Fruit fly (Drosophila melanogaster) whole organism, adult: ENCODE data around the gene CG18596.

Experiments used
- CG11617 ChIP-seq: fragments of 200-800 bp; sonication (Bioruptor generic); optimal IDR thresholded peaks from 2 replicates; lab custom pipeline; 2017; ENCODE audit warnings: mild to moderate bottlenecking, missing biosample characterization, missing genetic modification reagents, missing genetic modification characterization
- CG12768 ChIP-seq: fragments of 200-800 bp; sonication (Bioruptor generic); optimal IDR thresholded peaks from 2 replicates; lab custom pipeline; 2017; ENCODE audit warnings: missing biosample characterization, missing genetic modification characterization, mild to moderate bottlenecking, moderate library complexity, missing genetic modification reagents
- CG14711 ChIP-seq: fragments of 200-800 bp; sonication (Bioruptor generic); optimal IDR thresholded peaks from 2 replicates; lab custom pipeline; 2018; ENCODE audit warnings: missing biosample characterization, mild to moderate bottlenecking, missing genetic modification characterization, moderate library complexity
- CG1620 ChIP-seq: fragments of 200-800 bp; sonication (Bioruptor generic); optimal IDR thresholded peaks from 2 replicates; lab custom pipeline; 2016; ENCODE audit warnings: missing biosample characterization, missing genetic modification characterization
- CG33017 ChIP-seq: fragments of 200-800 bp; sonication (Bioruptor generic); optimal IDR thresholded peaks from 2 replicates; lab custom pipeline; 2018; ENCODE audit warnings: missing biosample characterization, mild to moderate bottlenecking, missing genetic modification characterization, moderate library complexity
- CG5204 ChIP-seq: fragments of 200-800 bp; sonication (Bioruptor generic); optimal IDR thresholded peaks from 2 replicates; lab custom pipeline; 2016; ENCODE audit warnings: missing biosample characterization, missing genetic modification characterization
- CG7045 ChIP-seq: fragments of 200-800 bp; sonication (Bioruptor generic); optimal IDR thresholded peaks from 2 replicates; lab custom pipeline; 2017; ENCODE audit warnings: missing biosample characterization, mild to moderate bottlenecking, missing genetic modification characterization
- CG7101 ChIP-seq: fragments of 200-800 bp; sonication (Bioruptor generic); optimal IDR thresholded peaks from 2 replicates; lab custom pipeline; 2018; ENCODE audit warnings: missing biosample characterization, mild to moderate bottlenecking, missing genetic modification characterization, moderate library complexity
- Clk ChIP-seq: fragments of 200-800 bp; sonication (Bioruptor generic); optimal IDR thresholded peaks from 2 replicates; lab custom pipeline; 2017; ENCODE audit warnings: missing biosample characterization, missing genetic modification characterization
- Crg-1 ChIP-seq: fragments of 200-800 bp; sonication (Bioruptor generic); optimal IDR thresholded peaks from 2 replicates; lab custom pipeline; 2016; ENCODE audit warnings: missing biosample characterization, missing genetic modification characterization
- Hr96 ChIP-seq: fragments of 200-800 bp; sonication (Bioruptor generic); optimal IDR thresholded peaks from 2 replicates; lab custom pipeline; 2016; ENCODE audit warnings: missing biosample characterization, missing genetic modification characterization
- Mnt ChIP-seq: fragments of 200-800 bp; sonication (Bioruptor generic); optimal IDR thresholded peaks from 2 replicates; lab custom pipeline; 2016; ENCODE audit warnings: missing biosample characterization, mild to moderate bottlenecking, missing genetic modification characterization
- bab1 ChIP-seq: fragments of 200-800 bp; sonication (Bioruptor generic); optimal IDR thresholded peaks from 3 replicates; lab custom pipeline; 2019; ENCODE audit warnings: missing biosample characterization, mild to moderate bottlenecking, missing genetic modification characterization, moderate library complexity
- cic ChIP-seq: fragments of 200-800 bp; sonication (Bioruptor generic); optimal IDR thresholded peaks from 2 replicates; lab custom pipeline; 2017; ENCODE audit warnings: missing biosample characterization, mild to moderate bottlenecking, missing genetic modification characterization, moderate library complexity
- cnc ChIP-seq, 2 experiments: fragments of >200 bp; optimal IDR thresholded peaks; 2 replicates each; lab custom pipeline; 2017
- kay ChIP-seq: fragments of 200-800 bp; sonication (Bioruptor generic); peaks from one replicate; lab custom pipeline; 2016; ENCODE audit warnings: missing biosample characterization, missing genetic modification characterization, borderline replicate concordance
- ovo ChIP-seq: fragments of 200-800 bp; sonication (Bioruptor generic); optimal IDR thresholded peaks from 2 replicates; lab custom pipeline; 2016; ENCODE audit warnings: missing biosample characterization, missing genetic modification characterization
- pad ChIP-seq: fragments of 200-800 bp; sonication (Bioruptor generic); optimal IDR thresholded peaks from 3 replicates; lab custom pipeline; 2017; ENCODE audit warnings: missing biosample characterization, missing genetic modification characterization, mild to moderate bottlenecking, moderate library complexity, missing genetic modification reagents
- tj ChIP-seq: fragments of 200-800 bp; sonication (Bioruptor generic); optimal IDR thresholded peaks from 3 replicates; lab custom pipeline; 2017; ENCODE audit warnings: missing biosample characterization, mild to moderate bottlenecking, missing genetic modification characterization, moderate library complexity
- toe ChIP-seq: fragments of 200-800 bp; sonication (Bioruptor generic); optimal IDR thresholded peaks from 2 replicates; lab custom pipeline; 2016; ENCODE audit warnings: missing biosample characterization, missing genetic modification characterization

CG18596 gene

dm6 chr3R:22340207-22340606, 35.5 kb upstream of the CG18596 start, which contains the start of gene CG5388:
Gene CG5388 (minus strand): TSS chr3R:22340307.
- TF ChIP-seq tj (GFP tag; lab: Kevin White, UChicago) = no peak
- TF ChIP-seq cic (GFP tag; lab: Kevin White, UChicago) = no peak
- TF ChIP-seq CG11617 (GFP tag; lab: Kevin White, UChicago) = no peak
- TF ChIP-seq cnc (optimal IDR thresholded peaks at IDR 0.05; lab: Kevin White, UChicago) = no peak
- no peak for TF ChIP-seq CG5204 (GFP tag; lab: Kevin White, UChicago)
- no peak for TF ChIP-seq ovo (GFP tag; lab: Kevin White, UChicago)
- TF ChIP-seq Mnt (GFP tag; lab: Kevin White, UChicago) = no peak
- no peak for TF ChIP-seq bab1 (GFP tag; lab: Kevin White, UChicago)
- no peak for TF ChIP-seq Crg-1 (GFP tag; lab: Kevin White, UChicago)

- no peak for TF ChIP-seq cic (GFP tag; lab: Kevin White, UChicago)
- TF ChIP-seq Mnt (GFP tag; lab: Kevin White, UChicago) = no peak
- TF ChIP-seq CG7101 = no peak
- TF ChIP-seq CG1620 (GFP tag; lab: Kevin White, UChicago) = no peak
- TF ChIP-seq CG33017 (tag; lab: Kevin White, UChicago) = no peak
- TF ChIP-seq CG5204 (GFP tag; lab: Kevin White, UChicago) = no peak
- no peak for TF ChIP-seq CG14711 (tag; lab: Kevin White, UChicago)
- TF ChIP-seq bab1 (GFP tag; lab: Kevin White, UChicago) = no peak
- no peak for TF ChIP-seq toe (GFP tag; lab: Kevin White, UChicago)
- no peak for TF ChIP-seq Clk
- TF ChIP-seq CG12768 (GFP tag; lab: Kevin White, UChicago) = no peak
- TF ChIP-seq kay = no peak
- TF ChIP-seq CG7045 (GFP tag; lab: Kevin White, UChicago) = no peak
- TF ChIP-seq cnc (optimal IDR thresholded peaks at IDR 0.05; lab: Kevin White, UChicago) = no peak
- no peak for TF ChIP-seq tj (GFP tag; lab: Kevin White, UChicago)
- TF ChIP-seq pad = no peak
- TF ChIP-seq Crg-1 (GFP tag; lab: Kevin White, UChicago) = no peak
- TF ChIP-seq CG11617 (GFP tag; lab: Kevin White, UChicago) = no peak
- no peak for TF ChIP-seq ovo (GFP tag; lab: Kevin White, UChicago)
These were observed 34.1 kb upstream of the CG18596 start for dm6 chr3R:22341652-22342051.

- TF ChIP-seq CG11617 (GFP tag; lab: Kevin White, UChicago) = no peak
- no peak for TF ChIP-seq Clk
- no peak for TF ChIP-seq CG5204 (GFP tag; lab: Kevin White, UChicago)
- no peak for TF ChIP-seq cnc (optimal IDR thresholded peaks at IDR 0.05; lab: Kevin White, UChicago)
- TF ChIP-seq CG33017 (tag; lab: Kevin White, UChicago) = no peak
- no peak for TF ChIP-seq CG7045 (GFP tag; lab: Kevin White, UChicago)
- no peak for TF ChIP-seq ovo (GFP tag; lab: Kevin White, UChicago)
- TF ChIP-seq toe (GFP tag; lab: Kevin White, UChicago) = no peak
- TF ChIP-seq cic (GFP tag; lab: Kevin White, UChicago) = no peak
- TF ChIP-seq Crg-1 (GFP tag; lab: Kevin White, UChicago) = no peak
- no peak for TF ChIP-seq Mnt (GFP tag; lab: Kevin White, UChicago)
- TF ChIP-seq CG14711 (tag; lab: Kevin White, UChicago) = no peak
- TF ChIP-seq tj (GFP tag; lab: Kevin White, UChicago) = no peak
These were observed 33.6 kb upstream of the CG18596 start, which contains the start of gene CG5386 for dm6 chr3R:22342151-22342550. Gene CG5386 (minus strand): TSS chr3R:22342251.

dm6 chr3R:22342708-22343107, 33.0 kb upstream of the CG18596 start:
- TF ChIP-seq ovo (GFP tag; lab: Kevin White, UChicago) (no peak), bab1 (GFP tag; lab: Kevin White, UChicago) (no peak), CG33017 (tag; lab: Kevin White, UChicago) (no peak), CG14711 (tag; lab: Kevin White, UChicago) (no peak), CG7045 (GFP tag; lab: Kevin White, UChicago) (no peak), CG12768 (GFP tag; lab: Kevin White, UChicago) (no peak)

- no peak for TF ChIP-seq kay
- TF ChIP-seq pad = no peak
- no peak for TF ChIP-seq CG11617 (GFP tag; lab: Kevin White, UChicago)
- no peak for TF ChIP-seq Hr96
- no peak for TF ChIP-seq CG1620 (GFP tag; lab: Kevin White, UChicago)
- TF ChIP-seq cnc (optimal IDR thresholded peaks at IDR 0.05; lab: Kevin White, UChicago) = no peak
- no peak for TF ChIP-seq Crg-1 (GFP tag; lab: Kevin White, UChicago)
- no peak for TF ChIP-seq CG7101
- TF ChIP-seq Mnt (GFP tag; lab: Kevin White, UChicago) = no peak
- TF ChIP-seq CG5204 (GFP tag; lab: Kevin White, UChicago) = no peak
- no peak for TF ChIP-seq Clk
- TF ChIP-seq tj (GFP tag; lab: Kevin White, UChicago) = no peak
- TF ChIP-seq CG7045 (GFP tag; lab: Kevin White, UChicago) = no peak
- no peak for TF ChIP-seq ovo (GFP tag; lab: Kevin White, UChicago)
- TF ChIP-seq cic (GFP tag; lab: Kevin White, UChicago) = no peak
- TF ChIP-seq CG33017 (tag; lab: Kevin White, UChicago) = no peak
- no peak for TF ChIP-seq bab1 (GFP tag; lab: Kevin White, UChicago)
These were observed 24.3 kb upstream of the CG18596 start, which contains the start of gene rdhB for dm6 chr3R:22351396-22351795. Gene rdhB (plus strand): TSS chr3R:22351696.
